Worm (Caenorhabditis elegans): Measurements from ENCODE around the gene C06E4.8.

C06E4.8 gene

ce11 chrIV:7319931-7320435, 34.3 kb upstream of the C06E4.8 start (continued):
- no peak for TF ChIP-seq lsl-1 (GFP tag; optimal IDR thresholded peaks at IDR 0.05)
- TF ChIP-seq akir-1 (GFP tag; optimal IDR thresholded peaks at IDR 0.05) = no peak
- peak; percentile 71 for TF ChIP-seq chd-7 (tag; optimal IDR thresholded peaks at IDR 0.05)
- TF ChIP-seq F39B2.1 (GFP tag; IDR thresholded peaks at IDR 0.05) = no peak
- peak; percentile 80; the same call in 1 of the 2 replicates for TF ChIP-seq nfyb-1 (GFP tag; IDR thresholded peaks at IDR 0.05)
- TF ChIP-seq hmg-20 (GFP tag; IDR thresholded peaks at IDR 0.05) = no peak
- no peak for TF ChIP-seq ama-1 (optimal IDR thresholded peaks at IDR 0.05)
- no peak for TF ChIP-seq ama-1 (GFP tag; optimal IDR thresholded peaks at IDR 0.05)
- TF ChIP-seq ccch-3 (GFP tag; optimal IDR thresholded peaks at IDR 0.05) = no peak
- TF ChIP-seq D2030.7 (GFP tag; IDR thresholded peaks at IDR 0.05) = no peak
- TF ChIP-seq xnd-1 (tag; optimal IDR thresholded peaks at IDR 0.05) = no peak
- TF ChIP-seq Y56A3A.18 (GFP tag; IDR thresholded peaks at IDR 0.05) = no peak
- peak; percentile 97 for TF ChIP-seq hmg-1.2 (GFP tag; IDR thresholded peaks at IDR 0.05)
- TF ChIP-seq dox-1 (GFP tag; IDR thresholded peaks at IDR 0.05) = peak; percentile 91
- TF ChIP-seq attf-3 (GFP tag; conservative IDR thresholded peaks at IDR 0.05) = no peak
- no peak for TF ChIP-seq mes-4 (tag; optimal IDR thresholded peaks at IDR 0.05)
- TF ChIP-seq ceh-40 (GFP tag; IDR thresholded peaks at IDR 0.05) = no peak
- peak; percentile 92 for TF ChIP-seq K12H6.12 (tag; optimal IDR thresholded peaks at IDR 0.05)
- TF ChIP-seq egl-18 (GFP tag; IDR thresholded peaks at IDR 0.05) = no peak
- no peak for TF ChIP-seq ztf-3 (GFP tag; optimal IDR thresholded peaks at IDR 0.05)
- TF ChIP-seq hsf-1 (GFP tag; IDR thresholded peaks at IDR 0.05) = no peak
- TF ChIP-seq snpc-3.4 (tag; optimal IDR thresholded peaks at IDR 0.05) = no peak
- TF ChIP-seq lin-26 (GFP tag; IDR thresholded peaks at IDR 0.05) = no peak
- TF ChIP-seq dpff-1 (tag; optimal IDR thresholded peaks at IDR 0.05) = no peak
- no peak for TF ChIP-seq C06A6.2 (GFP tag; conservative IDR thresholded peaks at IDR 0.05)
- no peak for TF ChIP-seq F57C9.4 (tag; optimal IDR thresholded peaks at IDR 0.05)
- TF ChIP-seq atf-7 (tag; optimal IDR thresholded peaks at IDR 0.05) = peak; percentile 27
- TF ChIP-seq Y67H2A.10 (GFP tag; conservative IDR thresholded peaks at IDR 0.05) = no peak
- no peak for TF ChIP-seq B0261.1 (tag; optimal IDR thresholded peaks at IDR 0.05)
- no peak for TF ChIP-seq F23B12.7 (tag; optimal IDR thresholded peaks at IDR 0.05; ENCODE audit: insufficient read depth)
- peak; percentile 51 for TF ChIP-seq ZK185.1 (tag; optimal IDR thresholded peaks at IDR 0.05; ENCODE audit: poor library complexity, severe bottlenecking)
- no peak for TF ChIP-seq aptf-2 (GFP tag; conservative IDR thresholded peaks at IDR 0.05)
- no peak for TF ChIP-seq rec-8 (tag; optimal IDR thresholded peaks at IDR 0.05)
- peak; percentile 86 for TF ChIP-seq somi-1 (GFP tag; optimal IDR thresholded peaks at IDR 0.05)
- no peak for TF ChIP-seq hlh-12 (tag; optimal IDR thresholded peaks at IDR 0.05)
- no peak for TF ChIP-seq nhr-120 (GFP tag; IDR thresholded peaks at IDR 0.05)
- TF ChIP-seq ceh-27 (GFP tag; optimal IDR thresholded peaks at IDR 0.05) = peak; percentile 8
- TF ChIP-seq unc-130 (GFP tag; optimal IDR thresholded peaks at IDR 0.05) = no peak
- no peak for TF ChIP-seq ztf-28 (GFP tag; IDR thresholded peaks at IDR 0.05)
- TF ChIP-seq Y53G8AR.9 (GFP tag; conservative IDR thresholded peaks at IDR 0.05) = no peak
- TF ChIP-seq egrh-3 (GFP tag; IDR thresholded peaks at IDR 0.05) = peak; percentile 66
- no peak for TF ChIP-seq egl-44 (GFP tag; IDR thresholded peaks at IDR 0.05)
- TF ChIP-seq B0336.3 (GFP tag; IDR thresholded peaks at IDR 0.05) = peak; percentile 87
- TF ChIP-seq sptf-2 (GFP tag; optimal IDR thresholded peaks at IDR 0.05) = no peak
- no peak for TF ChIP-seq F55B11.4 (tag; optimal IDR thresholded peaks at IDR 0.05; ENCODE audit: borderline replicate concordance, insufficient read depth)
- TF ChIP-seq aptf-3 (GFP tag; IDR thresholded peaks at IDR 0.05) = no peak
- no peak for TF ChIP-seq C17E4.6 (GFP tag; IDR thresholded peaks at IDR 0.05)
- no peak for TF ChIP-seq lag-1 (GFP tag; IDR thresholded peaks at IDR 0.05)
- TF ChIP-seq fkh-3 (tag; optimal IDR thresholded peaks at IDR 0.05) = no peak
- no peak for TF ChIP-seq pha-4 (tag; optimal IDR thresholded peaks at IDR 0.05)

Measured in whole organism, young adult.